Worm (Caenorhabditis elegans): ENCODE data around the gene ZK1240.8.

ZK1240.8 gene

DNA sequence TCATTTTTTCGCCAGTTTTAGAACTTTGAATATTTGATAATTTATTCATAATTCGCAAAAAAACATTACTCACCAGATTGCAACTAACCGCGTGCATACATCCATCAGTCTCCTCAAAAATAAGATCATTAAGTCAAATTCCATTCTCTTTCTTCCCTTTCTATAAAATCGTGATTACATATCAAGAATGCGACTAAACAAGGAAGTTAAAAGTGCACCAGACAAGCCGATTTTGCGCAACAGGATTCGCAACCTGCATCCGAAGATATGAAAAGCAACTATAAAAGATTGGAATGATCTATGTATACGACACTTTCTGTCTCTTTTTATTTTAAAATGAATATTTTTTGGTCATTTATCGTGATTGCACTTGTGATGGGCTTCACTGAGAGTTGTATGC lies 40.1 kb upstream of the ZK1240.8 start, which contains the start of gene hpo-25:
TSS of gene hpo-25 (plus strand) at position 301 of the 400 bp plus-strand sequence.
- TF ChIP-seq nhr-28 (tag; optimal IDR thresholded peaks at IDR 0.05) (no peak), nhr-25 (tag; optimal IDR thresholded peaks at IDR 0.05) (no peak), zag-1 (tag; optimal IDR thresholded peaks at IDR 0.05) (no peak), nhr-43 (tag; optimal IDR thresholded peaks at IDR 0.05; ENCODE audit: poor library complexity, severe bottlenecking) (no peak)

ce11 chrII:2366623-2367365 lies 37.9 kb upstream of the ZK1240.8 start, which contains the start of the genes F43C11.12 and F16G10.5:
F43C11.12 (minus strand) TSS chrII:2366723.
F16G10.5 (plus strand) TSS chrII:2367315.
- no peak for TF ChIP-seq skn-1 (tag; optimal IDR thresholded peaks at IDR 0.05)
- TF ChIP-seq mml-1 (tag; optimal IDR thresholded peaks at IDR 0.05), result no peak
- TF ChIP-seq lin-39 (tag; optimal IDR thresholded peaks at IDR 0.05), result no peak
- TF ChIP-seq ceh-9 (tag; optimal IDR thresholded peaks at IDR 0.05), result no peak

ce11 chrII:2363673-2364072 lies 34.8 kb upstream of the ZK1240.8 start, which contains the start of gene F43C11.11:
F43C11.11 (minus strand) TSS chrII:2363773.
- no peak for TF ChIP-seq sea-2 (GFP tag; optimal IDR thresholded peaks at IDR 0.05)
- no peak for TF ChIP-seq R02D3.7 (tag; optimal IDR thresholded peaks at IDR 0.05)
- no peak for TF ChIP-seq jun-1 (tag; optimal IDR thresholded peaks at IDR 0.05)
- TF ChIP-seq skn-1 (tag; optimal IDR thresholded peaks at IDR 0.05), result no peak
- TF ChIP-seq unc-62 (GFP tag; optimal IDR thresholded peaks at IDR 0.05), result no peak
- no peak for TF ChIP-seq nhr-11 (tag; optimal IDR thresholded peaks at IDR 0.05)
- TF ChIP-seq nhr-28 (tag; optimal IDR thresholded peaks at IDR 0.05), result no peak
- no peak for TF ChIP-seq mdl-1 (tag; optimal IDR thresholded peaks at IDR 0.05)
- TF ChIP-seq eor-1 (tag; optimal IDR thresholded peaks at IDR 0.05), result no peak

DNA sequence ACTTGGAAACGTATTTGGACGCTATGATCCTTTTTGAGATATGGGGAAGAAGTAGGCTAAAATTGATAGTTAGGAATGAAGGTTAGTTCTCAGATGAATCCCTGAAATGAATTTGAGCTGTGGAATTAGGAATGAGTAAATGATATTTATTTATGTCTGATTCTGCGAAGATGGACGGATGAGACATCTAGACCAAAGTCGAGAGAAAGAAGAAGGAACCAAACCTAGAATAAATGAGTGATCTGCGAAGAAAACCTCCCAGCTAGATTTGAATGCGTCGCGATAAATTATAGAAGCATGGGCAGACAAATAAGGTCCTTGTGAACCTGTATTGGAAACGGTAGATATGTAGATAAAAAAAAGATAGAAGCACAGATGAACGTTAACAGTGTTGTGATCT lies 31.1 kb upstream of the ZK1240.8 start, which contains the start of gene F43C11.16:
TSS of gene F43C11.16 (minus strand) at position 101 of the 400 bp plus-strand sequence.
- TF ChIP-seq nhr-76 (tag; optimal IDR thresholded peaks at IDR 0.05) (no peak), ceh-82 (tag; optimal IDR thresholded peaks at IDR 0.05) (no peak), snpc-4 (tag; optimal IDR thresholded peaks at IDR 0.05) (no peak), sea-2 (GFP tag; optimal IDR thresholded peaks at IDR 0.05) (no peak)

ce11 chrII:2356795-2357194 lies 27.9 kb upstream of the ZK1240.8 start, which contains the start of gene F43C11.1:
F43C11.1 (plus strand) TSS chrII:2357095.
- TF ChIP-seq nhr-28 (tag; optimal IDR thresholded peaks at IDR 0.05) (no peak), nhr-77 (tag; optimal IDR thresholded peaks at IDR 0.05) (no peak), nhr-237 (tag; optimal IDR thresholded peaks at IDR 0.05) (no peak), nhr-23 (tag; optimal IDR thresholded peaks at IDR 0.05) (no peak), sea-2 (GFP tag; optimal IDR thresholded peaks at IDR 0.05) (no peak), fkh-2 (tag; optimal IDR thresholded peaks at IDR 0.05) (no peak), ztf-4 (tag; optimal IDR thresholded peaks at IDR 0.05) (no peak), pqm-1 (tag; optimal IDR thresholded peaks at IDR 0.05) (no peak), lsy-12 (tag; optimal IDR thresholded peaks at IDR 0.05) (no peak), egl-5 (tag; optimal IDR thresholded peaks at IDR 0.05) (no peak), ama-1 (optimal IDR thresholded peaks at IDR 0.05) (no peak), elt-1 (tag; optimal IDR thresholded peaks at IDR 0.05) (no peak), mml-1 (tag; optimal IDR thresholded peaks at IDR 0.05) (no peak)

DNA sequence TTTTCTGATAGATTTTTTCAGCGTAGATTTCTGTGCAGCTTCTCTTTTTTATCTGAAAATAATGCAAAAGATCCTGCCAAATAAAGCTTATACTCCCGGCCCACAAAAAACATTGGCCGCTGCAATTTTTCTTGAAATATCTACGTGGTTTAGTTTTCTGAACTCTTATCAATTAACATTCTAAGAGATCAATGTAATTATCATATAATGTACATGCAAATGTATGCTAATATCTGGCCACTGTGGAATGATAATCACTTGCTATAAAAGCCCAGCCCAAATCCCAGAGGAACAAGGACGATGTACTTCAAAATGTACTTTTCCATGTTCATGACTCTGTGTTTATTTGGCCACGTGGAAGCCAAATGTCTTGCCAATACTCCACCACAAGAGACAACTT lies 25.6 kb upstream of the ZK1240.8 start, which contains the start of gene F43C11.2:
TSS of gene F43C11.2 (plus strand) at position 301 of the 400 bp plus-strand sequence.
- no peak for TF ChIP-seq hmg-11 (tag; optimal IDR thresholded peaks at IDR 0.05)
- no peak for TF ChIP-seq R02D3.7 (tag; optimal IDR thresholded peaks at IDR 0.05)
- TF ChIP-seq ZK546.5 (tag; optimal IDR thresholded peaks at IDR 0.05), result no peak
- TF ChIP-seq ceh-16 (tag; optimal IDR thresholded peaks at IDR 0.05), result no peak
- no peak for TF ChIP-seq snpc-4 (tag; optimal IDR thresholded peaks at IDR 0.05)
- no peak for TF ChIP-seq nhr-25 (tag; optimal IDR thresholded peaks at IDR 0.05)
- no peak for TF ChIP-seq eor-1 (tag; optimal IDR thresholded peaks at IDR 0.05)
- no peak for TF ChIP-seq egl-27 (tag; optimal IDR thresholded peaks at IDR 0.05)
- TF ChIP-seq unc-39 (tag; optimal IDR thresholded peaks at IDR 0.05), result no peak
- TF ChIP-seq elt-3 (tag; optimal IDR thresholded peaks at IDR 0.05), result no peak
- no peak for TF ChIP-seq jun-1 (tag; optimal IDR thresholded peaks at IDR 0.05)
- TF ChIP-seq lsy-12 (tag; optimal IDR thresholded peaks at IDR 0.05), result no peak

All from whole organism, L3 larva.